Worm (Caenorhabditis elegans): ENCODE measurements around the gene F47C12.13.

F47C12.13 gene

ce11 chrIV:4018692-4019387 is 24.6 kb upstream of the F47C12.13 start:
- TF ChIP-seq ztf-11 (tag; optimal IDR thresholded peaks at IDR 0.05): no peak
- TF ChIP-seq pha-4 (tag; optimal IDR thresholded peaks at IDR 0.05): no peak
- no peak for TF ChIP-seq snpc-4 (tag; optimal IDR thresholded peaks at IDR 0.05)
- TF ChIP-seq elt-1 (tag; optimal IDR thresholded peaks at IDR 0.05): no peak
- TF ChIP-seq ama-1 (optimal IDR thresholded peaks at IDR 0.05): peak; percentile 11
- no peak for TF ChIP-seq hmg-11 (tag; optimal IDR thresholded peaks at IDR 0.05)
- TF ChIP-seq nfya-1 (tag; optimal IDR thresholded peaks at IDR 0.05; ENCODE audit: insufficient read depth): no peak
- no peak for TF ChIP-seq ceh-16 (tag; optimal IDR thresholded peaks at IDR 0.05)
- no peak for TF ChIP-seq egl-27 (tag; optimal IDR thresholded peaks at IDR 0.05)
- no peak for TF ChIP-seq aly-2 (tag; optimal IDR thresholded peaks at IDR 0.05)
- TF ChIP-seq egl-5 (tag; optimal IDR thresholded peaks at IDR 0.05): peak; percentile 33
- TF ChIP-seq lin-15B (tag; optimal IDR thresholded peaks at IDR 0.05): no peak
- TF ChIP-seq mml-1 (tag; optimal IDR thresholded peaks at IDR 0.05): no peak
- no peak for TF ChIP-seq daf-12 (tag; optimal IDR thresholded peaks at IDR 0.05)
- TF ChIP-seq nhr-76 (tag; optimal IDR thresholded peaks at IDR 0.05): no peak
- peak; percentile 47 for TF ChIP-seq elt-2 (tag; optimal IDR thresholded peaks at IDR 0.05)
- no peak for TF ChIP-seq skn-1 (tag; optimal IDR thresholded peaks at IDR 0.05)

DNA sequence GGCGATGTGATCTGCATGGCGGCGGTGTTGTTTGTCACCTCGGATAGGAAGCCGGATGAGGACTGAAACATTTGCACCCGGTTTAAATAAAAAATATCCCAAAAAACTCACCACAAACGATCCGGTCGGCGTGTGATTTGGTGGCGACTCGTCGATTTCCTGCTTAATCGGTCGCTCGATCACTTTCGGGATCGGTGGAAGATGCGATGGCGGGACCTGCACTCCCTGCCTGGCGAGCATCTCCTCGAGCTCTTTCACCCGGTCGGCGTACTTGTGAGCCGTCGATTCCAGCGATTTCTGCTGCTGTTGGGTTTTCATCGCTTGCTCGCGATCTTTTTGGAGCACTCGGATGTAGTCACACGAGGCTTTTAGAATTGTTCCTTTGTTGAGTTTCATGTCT is 22.5 kb upstream of the F47C12.13 start:
- no peak for TF ChIP-seq egl-27 (tag; optimal IDR thresholded peaks at IDR 0.05)
- no peak for TF ChIP-seq eor-1 (tag; optimal IDR thresholded peaks at IDR 0.05)
- TF ChIP-seq fkh-10 (GFP tag; optimal IDR thresholded peaks at IDR 0.05): no peak
- no peak for TF ChIP-seq skn-1 (tag; optimal IDR thresholded peaks at IDR 0.05)
- TF ChIP-seq mdl-1 (tag; optimal IDR thresholded peaks at IDR 0.05): no peak
- TF ChIP-seq aly-2 (tag; optimal IDR thresholded peaks at IDR 0.05): no peak
- TF ChIP-seq ceh-82 (tag; optimal IDR thresholded peaks at IDR 0.05): no peak
- TF ChIP-seq nhr-77 (tag; optimal IDR thresholded peaks at IDR 0.05): no peak
- TF ChIP-seq nhr-237 (tag; optimal IDR thresholded peaks at IDR 0.05): no peak
- TF ChIP-seq unc-39 (tag; optimal IDR thresholded peaks at IDR 0.05): no peak
- no peak for TF ChIP-seq ceh-28 (tag; optimal IDR thresholded peaks at IDR 0.05)
- TF ChIP-seq ztf-4 (tag; optimal IDR thresholded peaks at IDR 0.05): no peak
- TF ChIP-seq ztf-11 (tag; optimal IDR thresholded peaks at IDR 0.05): no peak
- TF ChIP-seq nfya-1 (tag; optimal IDR thresholded peaks at IDR 0.05; ENCODE audit: insufficient read depth): no peak
- no peak for TF ChIP-seq ceh-16 (tag; optimal IDR thresholded peaks at IDR 0.05)
- no peak for TF ChIP-seq tbx-2 (tag; optimal IDR thresholded peaks at IDR 0.05)
- TF ChIP-seq nhr-28 (tag; optimal IDR thresholded peaks at IDR 0.05): no peak
- TF ChIP-seq elt-2 (tag; optimal IDR thresholded peaks at IDR 0.05): no peak

ce11 chrIV:4015660-4016059 is 21.4 kb upstream of the F47C12.13 start:
- no peak for TF ChIP-seq unc-62 (GFP tag; optimal IDR thresholded peaks at IDR 0.05)
- no peak for TF ChIP-seq hmg-11 (tag; optimal IDR thresholded peaks at IDR 0.05)
- TF ChIP-seq nhr-28 (tag; optimal IDR thresholded peaks at IDR 0.05): no peak
- no peak for TF ChIP-seq nhr-11 (tag; optimal IDR thresholded peaks at IDR 0.05)
- TF ChIP-seq ztf-11 (tag; optimal IDR thresholded peaks at IDR 0.05): no peak
- no peak for TF ChIP-seq jun-1 (tag; optimal IDR thresholded peaks at IDR 0.05)

- TF ChIP-seq ceh-28 (tag; optimal IDR thresholded peaks at IDR 0.05) (no peak), R02D3.7 (tag; optimal IDR thresholded peaks at IDR 0.05) (peak; percentile 7), nhr-77 (tag; optimal IDR thresholded peaks at IDR 0.05) (peak; percentile 46), elt-2 (tag; optimal IDR thresholded peaks at IDR 0.05) (peak; percentile 2)
These were observed 20.2 kb upstream of the F47C12.13 start for ce11 chrIV:4014341-4014826.

- TF ChIP-seq lin-15B (tag; optimal IDR thresholded peaks at IDR 0.05) (no peak), nhr-76 (tag; optimal IDR thresholded peaks at IDR 0.05) (no peak), unc-62 (GFP tag; optimal IDR thresholded peaks at IDR 0.05) (no peak), elt-3 (tag; optimal IDR thresholded peaks at IDR 0.05) (no peak), daf-12 (tag; optimal IDR thresholded peaks at IDR 0.05) (no peak), pha-4 (tag; optimal IDR thresholded peaks at IDR 0.05) (no peak), nhr-43 (tag; optimal IDR thresholded peaks at IDR 0.05; ENCODE audit: poor library complexity, severe bottlenecking) (no peak), nfya-1 (tag; optimal IDR thresholded peaks at IDR 0.05; ENCODE audit: insufficient read depth) (no peak), nhr-25 (tag; optimal IDR thresholded peaks at IDR 0.05) (no peak), lsy-12 (tag; optimal IDR thresholded peaks at IDR 0.05) (no peak), ceh-9 (tag; optimal IDR thresholded peaks at IDR 0.05) (no peak), elt-2 (tag; optimal IDR thresholded peaks at IDR 0.05) (no peak), ztf-11 (tag; optimal IDR thresholded peaks at IDR 0.05) (no peak), nhr-28 (tag; optimal IDR thresholded peaks at IDR 0.05) (no peak), jun-1 (tag; optimal IDR thresholded peaks at IDR 0.05) (no peak), mml-1 (tag; optimal IDR thresholded peaks at IDR 0.05) (no peak), aly-2 (tag; optimal IDR thresholded peaks at IDR 0.05) (no peak), nhr-67 (tag; optimal IDR thresholded peaks at IDR 0.05) (no peak), mdl-1 (tag; optimal IDR thresholded peaks at IDR 0.05) (no peak)
These were observed 19.4 kb upstream of the F47C12.13 start for ce11 chrIV:4013621-4014020.

All from whole organism, L3 larva.